Fruit fly (Drosophila melanogaster): ENCODE measurements around the gene CG31176.

DNA sequence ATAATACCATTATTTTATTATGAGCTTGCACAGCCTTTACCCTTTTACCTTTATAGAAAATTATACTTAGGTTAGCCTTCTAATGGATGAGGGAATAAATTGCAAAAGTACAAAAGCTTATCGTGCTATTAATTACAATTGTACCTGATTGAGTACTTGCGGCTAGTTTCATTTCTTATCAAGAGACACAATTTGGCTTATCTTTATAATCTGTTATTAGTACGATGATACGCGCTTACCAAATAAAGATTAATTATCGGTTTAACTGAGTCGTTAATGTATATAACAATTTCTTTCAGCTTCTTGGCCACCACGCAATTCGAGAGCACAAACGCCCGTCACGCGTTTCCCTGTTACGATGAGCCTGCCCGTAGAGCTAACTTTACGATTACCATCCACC, 26.4 kb upstream of the CG31176 start:
- TF ChIP-seq ttk (optimal IDR thresholded peaks at IDR 0.05) (no peak), Sin3A (optimal IDR thresholded peaks at IDR 0.05) (no peak), h (optimal IDR thresholded peaks at IDR 0.05) (no peak), psq (optimal IDR thresholded peaks at IDR 0.05) (no peak), Myc (optimal IDR thresholded peaks at IDR 0.05) (no peak)

All from Kc167 (cell line).